Fruit fly (Drosophila melanogaster) whole organism, embryonic: Measurements from ENCODE around the gene Dpm3.

ENCODE experiments used
- Aef1 ChIP-seq: fragments of 200-800 bp; sonication (Bioruptor generic); IDR thresholded peaks from 3 replicates; pipeline ENCODE4 v1.3.6; 2022; ENCODE audit warnings: missing biosample characterization, missing genetic modification characterization
- Antp ChIP-seq: fragments of 200-800 bp; sonication (Bioruptor generic); optimal IDR thresholded peaks from 3 replicates; lab custom pipeline; 2016; ENCODE audit warnings: missing biosample characterization, missing genetic modification characterization
- Atf-2 ChIP-seq: fragments of 200-800 bp; sonication (Bioruptor generic); optimal IDR thresholded peaks from 2 replicates; lab custom pipeline; 2016; ENCODE audit warnings: missing biosample characterization, missing genetic modification characterization
- B-H2 ChIP-seq: fragments of 200-800 bp; sonication (Bioruptor generic); optimal IDR thresholded peaks from 2 replicates; lab custom pipeline; 2018; ENCODE audit warnings: missing biosample characterization, mild to moderate bottlenecking, missing genetic modification characterization
- BEAF-32 ChIP-seq: fragments of 200-800 bp; sonication (Bioruptor generic); optimal IDR thresholded peaks from 3 replicates; lab custom pipeline; 2017; ENCODE audit warnings: missing biosample characterization, missing genetic modification characterization, mild to moderate bottlenecking, moderate library complexity, missing genetic modification reagents
- CG10267 ChIP-seq: fragments of 200-800 bp; sonication (Bioruptor generic); optimal IDR thresholded peaks from 2 replicates; lab custom pipeline; 2018; ENCODE audit warnings: missing biosample characterization, mild to moderate bottlenecking, missing genetic modification characterization, moderate library complexity
- CG10431 ChIP-seq: fragments of 200-800 bp; sonication (Bioruptor generic); optimal IDR thresholded peaks from 3 replicates; lab custom pipeline; 2018; ENCODE audit warnings: missing biosample characterization, mild to moderate bottlenecking, missing genetic modification characterization
- CG10959 ChIP-seq: fragments of 200-800 bp; sonication (Bioruptor generic); IDR thresholded peaks from 2 replicates; pipeline ENCODE4 v1.3.6; 2022; ENCODE audit warnings: missing biosample characterization, missing genetic modification characterization
- CG11085 ChIP-seq: fragments of 200-800 bp; sonication (Bioruptor generic); IDR thresholded peaks from 2 replicates; pipeline ENCODE4 v1.3.6; 2022; ENCODE audit warnings: missing biosample characterization, missing genetic modification characterization
- CG11504 ChIP-seq: fragments of 200-800 bp; sonication (Bioruptor generic); optimal IDR thresholded peaks from 3 replicates; lab custom pipeline; 2019; ENCODE audit warnings: missing biosample characterization, mild to moderate bottlenecking, missing genetic modification characterization, moderate library complexity
- CG11723 ChIP-seq: fragments of 200-800 bp; sonication (Bioruptor generic); optimal IDR thresholded peaks from 2 replicates; lab custom pipeline; 2017; ENCODE audit warnings: missing biosample characterization, mild to moderate bottlenecking, missing genetic modification characterization
- CG12104 ChIP-seq: fragments of 200-800 bp; sonication (Bioruptor generic); optimal IDR thresholded peaks from 3 replicates; lab custom pipeline; 2016; ENCODE audit warnings: missing biosample characterization, missing genetic modification characterization
- CG13296 ChIP-seq: fragments of 200-800 bp; sonication (Bioruptor generic); optimal IDR thresholded peaks from 3 replicates; lab custom pipeline; 2018; ENCODE audit warnings: missing biosample characterization, mild to moderate bottlenecking, missing genetic modification characterization
- CG13624 ChIP-seq: fragments of 200-800 bp; sonication (Bioruptor generic); optimal IDR thresholded peaks from 2 replicates; lab custom pipeline; 2016; ENCODE audit warnings: missing biosample characterization, missing genetic modification characterization
- CG15269 ChIP-seq: fragments of 200-800 bp; sonication (Bioruptor generic); optimal IDR thresholded peaks from 2 replicates; lab custom pipeline; 2018; ENCODE audit warnings: missing biosample characterization, mild to moderate bottlenecking, missing genetic modification characterization, moderate library complexity
- CG16813 ChIP-seq: fragments of 200-800 bp; sonication (Bioruptor generic); IDR thresholded peaks from 3 replicates; pipeline ENCODE4 v1.3.6; 2022; ENCODE audit warnings: missing biosample characterization, missing genetic modification characterization; ENCODE audit not compliant: partially characterized antibody
- CG2712 ChIP-seq: fragments of 200-800 bp; optimal IDR thresholded peaks from 3 replicates; lab custom pipeline; 2019; ENCODE audit warnings: missing biosample characterization, mild to moderate bottlenecking, missing genetic modification characterization, moderate library complexity
- CG2875 ChIP-seq: fragments of 200-800 bp; sonication (Bioruptor generic); optimal IDR thresholded peaks from 2 replicates; lab custom pipeline; 2017; ENCODE audit warnings: missing biosample characterization, mild to moderate bottlenecking, missing genetic modification characterization, missing genetic modification reagents
- CG31441 ChIP-seq: fragments of 200-800 bp; sonication (Bioruptor generic); IDR thresholded peaks from 2 replicates; pipeline ENCODE4 v1.3.6; 2022; ENCODE audit warnings: missing biosample characterization, missing genetic modification characterization
- CG3995 ChIP-seq: fragments of 200-800 bp; sonication (Bioruptor generic); optimal IDR thresholded peaks from 3 replicates; lab custom pipeline; 2016; ENCODE audit warnings: missing biosample characterization, missing genetic modification characterization
- CG4854 ChIP-seq: fragments of 200-800 bp; sonication (Bioruptor generic); optimal IDR thresholded peaks from 2 replicates; lab custom pipeline; 2016; ENCODE audit warnings: missing biosample characterization, missing genetic modification characterization, inconsistent platforms
- CG8089 ChIP-seq: fragments of 200-800 bp; sonication (Bioruptor generic); optimal IDR thresholded peaks from 3 replicates; lab custom pipeline; 2016; ENCODE audit warnings: missing biosample characterization, missing genetic modification characterization
- CG8290 ChIP-seq, 3 experiments: fragments of 200-800 bp; sonication (Bioruptor generic); optimal IDR thresholded peaks; 2 replicates each; lab custom pipeline; 2016 to 2019; ENCODE audit warnings: missing biosample characterization in 3 of 3, missing genetic modification characterization in 3 of 3, mild to moderate bottlenecking in 2 of 3, moderate library complexity in 1 of 3
- CG8924 ChIP-seq: fragments of 200-800 bp; optimal IDR thresholded peaks from 3 replicates; lab custom pipeline; 2019; ENCODE audit warnings: missing biosample characterization, mild to moderate bottlenecking, missing genetic modification characterization, moderate library complexity
- CG8944 ChIP-seq: fragments of 200-800 bp; sonication (Bioruptor generic); optimal IDR thresholded peaks from 3 replicates; lab custom pipeline; 2016; ENCODE audit warnings: missing biosample characterization, missing genetic modification characterization
- CoRest ChIP-seq: fragments of 200-800 bp; sonication (Bioruptor generic); optimal IDR thresholded peaks from 3 replicates; lab custom pipeline; 2018; ENCODE audit warnings: missing biosample characterization, mild to moderate bottlenecking, missing genetic modification characterization, moderate library complexity
- Dbx ChIP-seq: fragments of 200-800 bp; sonication (Bioruptor generic); IDR thresholded peaks from 3 replicates; pipeline ENCODE4 v1.3.6; 2022; ENCODE audit warnings: missing biosample characterization, missing genetic modification characterization
- Ets97D ChIP-seq: fragments of 200-800 bp; sonication (Bioruptor generic); optimal IDR thresholded peaks from 3 replicates; lab custom pipeline; 2016; ENCODE audit warnings: missing biosample characterization, missing genetic modification characterization
- HLH4C ChIP-seq: fragments of 200-800 bp; sonication (Bioruptor generic); IDR thresholded peaks from 3 replicates; pipeline ENCODE4 v1.3.6; 2022; ENCODE audit warnings: missing biosample characterization, missing genetic modification characterization; ENCODE audit not compliant: partially characterized antibody
- Hey ChIP-seq: fragments of 200-800 bp; sonication (Bioruptor generic); optimal IDR thresholded peaks from 3 replicates; lab custom pipeline; 2018; ENCODE audit warnings: missing biosample characterization, mild to moderate bottlenecking, missing genetic modification characterization
- Mrtf ChIP-seq: fragments of 200-800 bp; sonication (Bioruptor generic); IDR thresholded peaks from 3 replicates; pipeline ENCODE4 v1.3.6; 2022; ENCODE audit warnings: missing biosample characterization, missing genetic modification characterization
- Six4 ChIP-seq: fragments of 200-800 bp; sonication (Bioruptor generic); optimal IDR thresholded peaks from 2 replicates; lab custom pipeline; 2016; ENCODE audit warnings: missing biosample characterization, missing genetic modification characterization
- Ssrp ChIP-seq: fragments of 200-800 bp; sonication (Bioruptor generic); optimal IDR thresholded peaks from 2 replicates; lab custom pipeline; 2018; ENCODE audit warnings: missing biosample characterization, mild to moderate bottlenecking, missing genetic modification characterization, moderate library complexity
- br ChIP-seq: fragments of >200 bp; optimal IDR thresholded peaks from 2 replicates; lab custom pipeline; 2017
- caup ChIP-seq: fragments of 200-800 bp; sonication (Bioruptor generic); optimal IDR thresholded peaks from 3 replicates; lab custom pipeline; 2017; ENCODE audit warnings: missing biosample characterization, mild to moderate bottlenecking, missing genetic modification characterization, moderate library complexity; ENCODE audit not compliant: severe bottlenecking
- chif ChIP-seq, 2 experiments: fragments of 200-800 bp; sonication (Bioruptor generic); optimal IDR thresholded peaks; 3 replicates each; lab custom pipeline; 2016; ENCODE audit warnings: missing biosample characterization in 2 of 2, missing genetic modification characterization in 2 of 2
- cwo ChIP-seq: fragments of 200-800 bp; sonication (Bioruptor generic); optimal IDR thresholded peaks from 3 replicates; lab custom pipeline; 2017; ENCODE audit warnings: missing biosample characterization, missing genetic modification characterization, mild to moderate bottlenecking, moderate library complexity, missing genetic modification reagents
- grau ChIP-seq: fragments of 200-800 bp; optimal IDR thresholded peaks from 3 replicates; lab custom pipeline; 2019; ENCODE audit warnings: missing biosample characterization, mild to moderate bottlenecking, missing genetic modification characterization, moderate library complexity
- hb ChIP-seq: fragments of 200-800 bp; sonication (Bioruptor generic); IDR thresholded peaks from 3 replicates; pipeline ENCODE4 v1.3.6; 2022; ENCODE audit warnings: missing biosample characterization, missing genetic modification characterization; ENCODE audit not compliant: partially characterized antibody
- jigr1 ChIP-seq: fragments of 200-800 bp; sonication (Bioruptor generic); IDR thresholded peaks from 3 replicates; pipeline ENCODE4 v1.3.6; 2022; ENCODE audit warnings: missing biosample characterization, missing genetic modification characterization
- kni ChIP-seq: fragments of 200-800 bp; sonication (Bioruptor generic); optimal IDR thresholded peaks from 3 replicates; lab custom pipeline; 2017; ENCODE audit warnings: mild to moderate bottlenecking, missing biosample characterization, missing genetic modification reagents, missing genetic modification characterization
- lov ChIP-seq, 2 experiments: fragments of 200-800 bp in 1 of 2; fragments of >200 bp in 1 of 2; sonication (Bioruptor generic) in 1 of 2; IDR thresholded peaks in 1 of 2; optimal IDR thresholded peaks in 1 of 2; 2 replicates in 1 of 2; 3 replicates in 1 of 2; pipeline versions ENCODE4 v1.3.6 to Lab custom; 2017 to 2022; ENCODE audit warnings: missing biosample characterization in 1 of 2, missing genetic modification characterization in 1 of 2
- peb ChIP-seq: fragments of 200-800 bp; sonication (Bioruptor generic); IDR thresholded peaks from 2 replicates; pipeline ENCODE4 v1.3.6; 2022; ENCODE audit warnings: missing biosample characterization, missing genetic modification characterization
- ro ChIP-seq: fragments of 200-800 bp; sonication (Bioruptor generic); IDR thresholded peaks from 2 replicates; pipeline ENCODE4 v1.3.6; 2022; ENCODE audit warnings: missing biosample characterization, missing genetic modification characterization
- sens ChIP-seq: fragments of 200-800 bp; sonication (Bioruptor generic); peaks from one replicate; lab custom pipeline; 2016; ENCODE audit warnings: missing biosample characterization, missing genetic modification characterization
- sob ChIP-seq: fragments of 200-800 bp; sonication (Bioruptor generic); IDR thresholded peaks from 2 replicates; pipeline ENCODE4 v1.3.6; 2022; ENCODE audit warnings: missing biosample characterization, missing genetic modification characterization
- usp ChIP-seq: fragments of >200 bp; optimal IDR thresholded peaks from 2 replicates; lab custom pipeline; 2017; ENCODE audit warnings: missing biosample characterization, missing genetic modification characterization
- wor ChIP-seq: fragments of 200-800 bp; sonication (Bioruptor generic); IDR thresholded peaks from 2 replicates; pipeline ENCODE4 v1.3.6; 2022; ENCODE audit warnings: missing biosample characterization, missing genetic modification characterization

Dpm3 gene

DNA sequence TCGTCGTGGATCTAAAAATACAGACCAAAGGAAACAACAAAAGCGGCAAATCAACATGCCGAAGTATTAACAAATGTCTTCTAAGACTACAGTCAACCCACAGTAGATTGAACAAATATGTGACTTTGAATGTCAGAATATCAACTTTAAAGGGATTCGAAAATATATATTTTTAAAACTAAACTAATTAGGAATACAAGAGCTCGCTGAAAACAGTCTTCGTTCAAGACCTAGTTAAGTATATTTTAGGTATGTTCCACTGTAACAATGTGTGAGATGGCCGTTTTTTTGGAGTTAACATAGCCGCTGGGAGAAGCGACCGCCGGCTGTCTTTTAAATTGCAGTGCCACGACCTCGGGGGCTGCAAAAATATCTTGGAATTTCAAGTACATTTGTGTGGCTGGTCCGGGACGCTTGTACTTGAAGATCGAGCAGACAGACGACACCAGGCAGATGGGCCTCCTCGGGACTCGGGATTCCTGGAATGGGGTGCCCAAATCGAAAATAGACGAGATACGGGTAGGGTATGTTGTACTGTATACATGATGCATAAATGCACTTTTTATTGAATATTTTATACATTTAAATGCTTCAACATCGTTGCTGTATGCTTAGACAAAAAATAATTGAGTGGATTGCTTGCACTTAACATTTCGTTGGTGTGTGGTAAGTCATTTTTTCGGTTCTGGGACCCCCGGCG, 25.6 kb upstream of the Dpm3 start (continued):
- TF ChIP-seq CG3995 (GFP tag; lab: Kevin White, UChicago) (no peak), CG12104 (GFP tag; lab: Kevin White, UChicago) (peak; percentile 27), lov (optimal IDR thresholded peaks at IDR 0.05; lab: Kevin White, UChicago) (no peak), lov (GFP tag; IDR thresholded peaks at IDR 0.05; lab: Robert Waterston, UW) (peak; percentile 74; the same call in 1 of the 3 replicates), CG8290 (GFP tag; optimal IDR thresholded peaks at IDR 0.05; lab: Kevin White, UChicago) (peak; percentile 7), CG8290 (tag; optimal IDR thresholded peaks at IDR 0.05; lab: Kevin White, UChicago) (peak in 1 of 2 experiments; percentile 33), Aef1 (GFP tag; lab: Robert Waterston, UW) (peak; percentile 68), CG10267 (tag; lab: Kevin White, UChicago) (peak; percentile 69), jigr1 (GFP tag; lab: Robert Waterston, UW) (no peak), CG16813 (GFP tag; lab: Robert Waterston, UW) (no peak), hb (no peak), CG11504 (peak; percentile 76), CG11723 (GFP tag; lab: Kevin White, UChicago) (peak; percentile 34), Ssrp (tag; lab: Kevin White, UChicago) (peak; percentile 63), CG2712 (tag; lab: Kevin White, UChicago) (peak; percentile 79), CG10431 (GFP tag; lab: Kevin White, UChicago) (no peak), CG2875 (GFP tag; lab: Kevin White, UChicago) (peak; percentile 36), HLH4C (GFP tag; lab: Robert Waterston, UW) (no peak), CG4854 (GFP tag; lab: Kevin White, UChicago) (peak; percentile 13), chif (GFP tag; optimal IDR thresholded peaks at IDR 0.05; lab: Kevin White, UChicago) (peak; percentile 44 to 71), CG13624 (GFP tag; lab: Kevin White, UChicago) (no peak), Atf-2 (GFP tag; lab: Kevin White, UChicago) (peak; percentile 35), CG8924 (tag; lab: Kevin White, UChicago) (peak; percentile 76), CG10959 (GFP tag; lab: Robert Waterston, UW) (peak; percentile 69; the same call in 1 of the 2 replicates), sob (peak; percentile 42; the same call in 1 of the 2 replicates), kni (GFP tag; lab: Kevin White, UChicago) (no peak), sens (GFP tag; lab: Kevin White, UChicago) (peak; percentile 95), peb (GFP tag; lab: Robert Waterston, UW) (no peak), Ets97D (GFP tag; lab: Kevin White, UChicago) (no peak), CG13296 (GFP tag; lab: Kevin White, UChicago) (peak; percentile 36), CG8089 (GFP tag; lab: Kevin White, UChicago) (peak; percentile 25), B-H2 (GFP tag; lab: Kevin White, UChicago) (no peak), Hey (tag; lab: Kevin White, UChicago) (no peak), CG15269 (tag; lab: Kevin White, UChicago) (peak; percentile 71), CG8944 (GFP tag; lab: Kevin White, UChicago) (peak; percentile 40), CoRest (peak; percentile 66), Dbx (GFP tag; lab: Robert Waterston, UW) (peak; percentile 43; the same call in 1 of the 3 replicates), grau (tag; lab: Kevin White, UChicago) (peak; percentile 98), br (lab: Kevin White, UChicago) (no peak), CG11085 (GFP tag; lab: Robert Waterston, UW) (0 out of 2 replicates have a peak, but pooled peaks have one; percentile 15), CG31441 (GFP tag; lab: Robert Waterston, UW) (peak; percentile 80), cwo (GFP tag; lab: Kevin White, UChicago) (peak; percentile 42), wor (GFP tag; lab: Robert Waterston, UW) (0 out of 2 replicates have a peak, but pooled peaks have one; percentile 28), caup (peak; percentile 6), Mrtf (GFP tag; lab: Robert Waterston, UW) (peak; percentile 59; the same call in 1 of the 3 replicates), Antp (GFP tag; lab: Kevin White, UChicago) (peak; percentile 36), ro (peak; percentile 44; the same call in 1 of the 2 replicates), BEAF-32 (GFP tag; lab: Kevin White, UChicago) (no peak), Six4 (GFP tag; lab: Kevin White, UChicago) (peak; percentile 68), usp (GFP tag; lab: Kevin White, UChicago) (no peak)
